Worm (Caenorhabditis elegans) whole organism, mixed stage, embryonic: ENCODE measurements around the gene hpo-38.

Experiments used
- M03D4.4 ChIP-seq: sonication (generic microtip); optimal IDR thresholded peaks from 2 replicates; lab custom pipeline; 2017; ENCODE audit warnings: mild to moderate bottlenecking, missing genetic modification characterization, missing compliant biosample characterization
- blmp-1 ChIP-seq: fragments of 150-350 bp; optimal IDR thresholded peaks from 2 replicates; lab custom pipeline; 2014; ENCODE audit warnings: missing biosample characterization, missing genetic modification characterization
- ceh-43 ChIP-seq: fragments of 200-800 bp; sonication (Bioruptor generic); optimal IDR thresholded peaks from 2 replicates; lab custom pipeline; 2018; ENCODE audit warnings: mild to moderate bottlenecking, missing genetic modification characterization, moderate library complexity, missing compliant biosample characterization
- ham-2 ChIP-seq: fragments of 200-800 bp; sonication (Bioruptor generic); optimal IDR thresholded peaks from 2 replicates; lab custom pipeline; 2018; ENCODE audit warnings: mild to moderate bottlenecking, missing genetic modification characterization, missing compliant biosample characterization
- lin-32 ChIP-seq: fragments of 200-800 bp; sonication (Bioruptor generic); optimal IDR thresholded peaks from 2 replicates; lab custom pipeline; 2018; ENCODE audit warnings: mild to moderate bottlenecking, missing genetic modification characterization, missing compliant biosample characterization
- lsy-2 ChIP-seq: fragments of 150-350 bp; optimal IDR thresholded peaks from 2 replicates; lab custom pipeline; 2014; ENCODE audit warnings: missing biosample characterization, missing genetic modification characterization
- mep-1 ChIP-seq: fragments of 150-350 bp; optimal IDR thresholded peaks from 2 replicates; lab custom pipeline; 2017; ENCODE audit warnings: missing biosample characterization, missing genetic modification reagents, missing genetic modification characterization, inconsistent platforms
- nhr-2 ChIP-seq: fragments of 150-350 bp; optimal IDR thresholded peaks from 2 replicates; lab custom pipeline; 2014; ENCODE audit warnings: missing biosample characterization, missing genetic modification characterization
- nhr-28 ChIP-seq: fragments of 150-350 bp; optimal IDR thresholded peaks from 2 replicates; lab custom pipeline; 2014; ENCODE audit warnings: missing biosample characterization, missing genetic modification characterization
- sptf-1 ChIP-seq: sonication (generic microtip); optimal IDR thresholded peaks from 2 replicates; lab custom pipeline; 2017; ENCODE audit warnings: mild to moderate bottlenecking, missing genetic modification characterization, moderate library complexity, missing compliant biosample characterization

- TF ChIP-seq blmp-1 (tag; lab: Kevin White, UChicago) (no peak), nhr-28 (tag; lab: Kevin White, UChicago) (no peak), nhr-2 (tag; lab: Kevin White, UChicago) (no peak), ceh-43 (no peak), sptf-1 (peak; percentile 62), mep-1 (tag; lab: Kevin White, UChicago) (no peak), M03D4.4 (tag; lab: Kevin White, UChicago) (peak; percentile 35), ham-2 (no peak), lsy-2 (tag; lab: Kevin White, UChicago) (peak; percentile 20), lin-32 (GFP tag; lab: Kevin White, UChicago) (no peak)
Observed at ce11 chrIII:235115-235514, 4.9 kb downstream of the hpo-38 start.
